Fruit fly (Drosophila melanogaster) ovary, adult (tissue): ENCODE data around the gene lmgB.

Experiments
- CG17801 ChIP-seq: fragments of 200-800 bp; optimal IDR thresholded peaks from 2 replicates; lab custom pipeline; 2019; ENCODE audit warnings: missing biosample characterization, mild to moderate bottlenecking, missing genetic modification characterization, moderate library complexity; ENCODE audit not compliant: partially characterized antibody

Gene lmgB

DNA sequence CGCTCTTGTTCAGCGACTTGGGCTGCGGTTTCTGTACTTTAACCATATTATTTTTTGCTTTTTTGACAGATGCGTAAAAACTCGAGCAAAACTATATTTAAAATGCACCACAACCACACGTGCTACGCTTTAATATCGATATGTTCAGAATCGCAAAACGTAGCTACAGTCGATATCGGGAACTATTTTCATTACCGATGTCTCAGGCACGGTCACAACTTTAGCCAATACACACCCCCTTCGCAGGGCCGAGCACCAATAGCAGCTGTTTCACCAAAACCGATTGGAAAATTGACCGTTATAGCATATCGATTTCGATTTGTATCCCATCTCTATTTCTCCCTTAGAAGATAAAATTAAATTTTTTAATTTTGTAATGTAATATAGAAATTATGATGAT lies 16.7 kb downstream of the lmgB start, which contains the start of gene CG13096:
CG13096 (minus strand) TSS at position 144 of the 400 bp plus-strand sequence.
- TF ChIP-seq CG17801 (GFP tag; lab: Kevin White, UChicago): no peak

DNA sequence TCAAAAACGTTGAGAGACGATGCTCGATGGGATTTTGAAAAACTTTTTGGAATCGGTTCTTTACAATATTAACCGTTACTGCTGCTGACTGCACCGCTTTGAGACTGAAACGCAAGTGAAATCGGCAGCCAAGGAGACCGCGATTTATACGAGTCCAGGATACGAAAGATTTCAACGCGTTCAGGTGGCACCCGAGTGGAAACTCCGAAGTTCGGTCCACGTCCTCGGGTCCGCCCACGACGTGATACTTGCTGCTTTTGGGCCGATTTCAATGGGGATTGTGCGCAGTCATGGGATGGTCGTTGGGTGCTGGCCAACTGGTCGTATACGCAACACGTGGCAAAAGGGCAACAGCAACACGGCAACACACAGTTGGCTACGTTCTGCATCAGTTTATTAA lies 21.7 kb downstream of the lmgB start, which contains the start of gene Dh31:
Dh31 (minus strand) TSS at position 117 of the 400 bp plus-strand sequence.
- no peak for TF ChIP-seq CG17801 (GFP tag; lab: Kevin White, UChicago)

dm6 chr2L:8496269-8496668 lies 32.1 kb downstream of the lmgB start, which contains the start of gene Bace:
Bace (minus strand) TSS chr2L:8496307.
- no peak for TF ChIP-seq CG17801 (GFP tag; lab: Kevin White, UChicago)

dm6 chr2L:8490439-8490838 lies 38.0 kb downstream of the lmgB start, which contains the start of gene CG43400:
CG43400 (plus strand) TSS chr2L:8490739.
- TF ChIP-seq CG17801 (GFP tag; lab: Kevin White, UChicago): no peak

DNA sequence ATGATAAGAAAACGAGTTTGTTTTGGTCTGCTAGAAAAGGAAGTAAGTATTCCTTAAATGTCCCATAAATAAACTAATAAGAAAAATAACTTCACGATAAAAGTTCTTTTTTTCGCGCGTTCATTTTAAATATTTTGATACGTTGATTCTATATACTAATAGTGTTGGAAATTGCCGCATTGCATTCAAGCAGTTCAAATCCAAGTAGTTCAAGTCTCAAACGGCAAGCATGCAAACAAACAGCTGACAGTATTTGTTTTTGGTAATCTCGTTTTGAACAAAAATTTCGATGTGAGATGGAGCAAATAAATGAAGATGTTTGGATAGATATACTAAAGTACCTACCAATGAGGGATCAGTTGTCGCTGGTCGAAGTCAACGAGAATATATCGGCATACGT lies 39.7 kb downstream of the lmgB start, which contains the start of gene CG13088:
CG13088 (plus strand) TSS at position 247 of the 400 bp plus-strand sequence.
- peak; percentile 44 for TF ChIP-seq CG17801 (GFP tag; lab: Kevin White, UChicago)

DNA sequence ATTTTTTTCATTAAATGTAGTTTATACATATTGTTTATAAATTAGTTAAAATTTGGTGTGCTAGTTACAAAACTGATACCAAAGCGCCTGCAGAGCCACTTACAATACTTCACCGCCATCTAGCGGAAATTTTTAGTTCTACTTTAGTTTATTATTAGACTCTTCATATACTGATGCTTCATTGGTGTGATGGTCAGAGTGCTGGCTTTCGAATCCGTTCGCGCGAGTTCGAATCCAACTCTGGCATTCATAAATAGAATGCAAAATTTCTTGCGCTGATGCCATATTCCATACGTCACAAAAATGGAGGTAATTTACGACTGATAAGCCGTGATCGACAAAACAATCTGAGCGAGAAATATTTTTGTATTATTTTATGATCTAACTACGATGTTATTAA lies 42.9 kb downstream of the lmgB start:
- peak; percentile 60 for TF ChIP-seq CG17801 (GFP tag; lab: Kevin White, UChicago)

DNA sequence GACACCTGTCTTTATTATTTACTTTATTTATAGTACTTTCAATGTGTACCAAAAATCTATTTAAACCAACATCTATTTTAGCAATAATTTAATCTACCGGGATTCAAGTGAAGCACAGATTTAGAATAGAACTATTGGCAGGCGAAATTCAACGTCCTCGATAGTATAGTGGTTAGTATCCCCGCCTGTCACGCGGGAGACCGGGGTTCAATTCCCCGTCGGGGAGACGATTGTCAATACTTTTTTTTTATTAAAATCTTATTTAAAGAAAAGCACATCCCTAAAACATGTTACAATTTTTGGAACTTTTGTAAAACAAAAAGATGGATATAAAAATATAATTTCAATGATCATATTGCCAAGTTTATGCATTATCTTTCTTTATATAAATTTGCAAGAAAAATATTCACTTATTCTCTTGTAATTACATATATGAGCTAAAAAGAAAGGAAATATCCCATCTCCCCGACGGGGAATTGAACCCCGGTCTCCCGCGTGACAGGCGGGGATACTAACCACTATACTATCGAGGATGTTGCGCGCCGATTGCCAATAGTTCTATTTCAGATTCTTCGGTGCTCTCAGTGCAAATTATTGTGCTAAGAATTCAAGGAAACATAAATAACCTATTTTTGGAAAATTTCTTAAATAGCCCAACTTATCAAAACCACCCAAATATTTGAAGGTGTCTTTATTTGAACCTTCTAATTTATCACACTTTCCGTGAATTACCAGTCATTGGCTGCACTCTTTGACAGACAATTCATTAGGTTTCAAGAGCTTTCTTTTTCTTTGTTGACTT lies 46.6 kb downstream of the lmgB start, which contains the start of gene CG43796:
CG43796 (plus strand) TSS at position 752 of the 802 bp plus-strand sequence.
- no peak for TF ChIP-seq CG17801 (GFP tag; lab: Kevin White, UChicago)

DNA sequence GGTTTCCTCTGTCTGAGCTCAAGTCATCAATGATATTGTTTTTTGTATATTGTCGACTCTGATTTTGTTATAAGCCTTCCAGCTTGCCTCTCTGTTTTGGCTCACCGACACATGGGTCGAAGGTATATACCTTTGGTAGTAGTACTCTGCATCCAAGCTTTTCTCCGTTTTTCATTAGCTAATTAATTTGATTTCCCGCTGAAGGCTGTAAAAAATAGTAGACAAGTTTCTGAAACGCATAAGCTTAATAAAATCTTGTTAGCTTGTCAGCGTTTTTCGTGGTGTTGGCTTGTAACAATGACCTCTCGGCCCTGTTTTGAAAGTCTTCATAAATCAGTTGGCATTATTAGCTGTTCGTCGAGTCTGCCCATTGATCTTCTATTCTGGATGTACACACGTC lies 47.6 kb downstream of the lmgB start:
- TF ChIP-seq CG17801 (GFP tag; lab: Kevin White, UChicago): no peak

DNA sequence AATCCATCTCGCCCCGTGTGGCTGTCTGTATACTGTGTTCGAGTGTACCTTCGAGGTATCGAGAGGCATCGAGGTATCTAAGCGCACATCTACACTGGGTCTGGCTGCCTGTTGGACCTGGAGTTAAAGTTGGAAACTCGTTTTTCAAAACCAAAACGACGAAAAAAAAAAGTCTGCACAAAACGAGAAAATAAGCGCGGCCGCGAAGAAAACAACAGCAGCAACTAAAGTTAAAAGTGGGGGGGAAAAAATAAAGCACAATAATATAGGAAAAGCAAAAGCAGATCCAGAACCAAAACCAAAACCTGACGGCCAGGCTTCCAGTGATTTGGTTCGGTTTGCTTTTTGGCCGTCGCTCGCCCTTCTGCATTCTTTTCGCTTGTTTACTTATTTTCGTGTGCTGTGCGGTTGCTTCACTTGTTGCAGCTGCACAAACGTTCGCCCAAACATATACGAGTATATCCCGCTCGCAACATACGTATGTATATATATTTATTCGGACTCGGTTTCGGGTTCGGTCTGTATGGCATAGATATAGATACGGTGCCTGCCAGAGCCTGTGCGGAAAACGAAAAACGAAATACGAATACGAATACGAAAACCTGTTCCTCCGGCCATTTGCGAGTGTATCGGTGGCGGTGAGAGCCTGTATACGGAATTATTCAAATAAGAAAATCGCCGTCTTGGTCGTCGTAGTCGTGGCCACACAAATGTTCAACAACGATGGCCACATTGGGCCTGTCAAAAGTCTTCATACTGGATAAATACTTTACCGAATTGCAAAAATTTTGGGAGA lies 49.3 kb downstream of the lmgB start:
- TF ChIP-seq CG17801 (GFP tag; lab: Kevin White, UChicago): no peak

DNA sequence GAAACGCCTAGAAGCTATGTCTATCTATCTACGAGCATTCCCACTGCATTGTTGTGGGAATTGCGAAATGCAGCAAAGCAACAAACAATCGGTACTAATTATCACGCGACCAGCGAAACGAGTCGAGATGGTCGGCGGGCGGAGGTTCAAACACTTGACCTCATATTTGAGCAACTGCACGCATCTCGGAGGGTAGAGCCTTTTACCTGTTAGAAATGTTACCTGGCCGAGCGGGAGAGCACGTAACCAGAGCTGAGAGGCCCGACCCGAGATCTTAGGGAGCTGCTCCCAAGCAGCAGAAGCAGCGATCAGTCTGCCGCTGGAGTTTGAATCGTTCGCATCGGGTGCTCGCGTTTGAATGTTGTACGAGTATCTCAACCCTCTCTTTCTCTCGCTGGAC lies 50.0 kb downstream of the lmgB start:
- no peak for TF ChIP-seq CG17801 (GFP tag; lab: Kevin White, UChicago)

- no peak for TF ChIP-seq CG17801 (GFP tag; lab: Kevin White, UChicago)
Measured at dm6 chr2L:8477971-8478370, 50.4 kb downstream of the lmgB start.

DNA sequence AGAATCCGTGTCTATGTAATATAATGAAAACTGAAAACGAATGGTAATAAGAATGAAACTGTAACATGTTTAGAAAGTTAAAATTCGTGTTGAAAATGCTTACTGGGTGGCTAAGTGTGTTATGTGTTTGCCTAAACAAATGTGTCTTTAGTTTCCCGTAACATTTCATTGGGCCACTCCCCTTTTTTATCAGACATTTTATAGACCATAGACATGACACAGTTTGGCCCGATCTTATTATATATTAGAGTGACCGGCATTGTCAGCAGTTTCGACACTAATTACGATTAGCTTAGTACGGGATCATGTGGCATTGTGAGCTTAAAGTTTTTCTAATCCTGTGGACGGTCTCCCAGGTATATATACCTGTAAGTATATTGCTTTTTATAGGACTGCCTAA lies 51.4 kb downstream of the lmgB start, which contains the start of gene CheA29a:
CheA29a (plus strand) TSS at position 301 of the 400 bp plus-strand sequence.
- TF ChIP-seq CG17801 (GFP tag; lab: Kevin White, UChicago): no peak
